Worm (Caenorhabditis elegans): ENCODE data around the gene sqv-1.
"Not testable (repeated sequence)": the region's sequence is repeated elsewhere in the genome, so short reads cannot be mapped to it uniquely, and the experiment has no call there.

The sqv-1 gene

DNA sequence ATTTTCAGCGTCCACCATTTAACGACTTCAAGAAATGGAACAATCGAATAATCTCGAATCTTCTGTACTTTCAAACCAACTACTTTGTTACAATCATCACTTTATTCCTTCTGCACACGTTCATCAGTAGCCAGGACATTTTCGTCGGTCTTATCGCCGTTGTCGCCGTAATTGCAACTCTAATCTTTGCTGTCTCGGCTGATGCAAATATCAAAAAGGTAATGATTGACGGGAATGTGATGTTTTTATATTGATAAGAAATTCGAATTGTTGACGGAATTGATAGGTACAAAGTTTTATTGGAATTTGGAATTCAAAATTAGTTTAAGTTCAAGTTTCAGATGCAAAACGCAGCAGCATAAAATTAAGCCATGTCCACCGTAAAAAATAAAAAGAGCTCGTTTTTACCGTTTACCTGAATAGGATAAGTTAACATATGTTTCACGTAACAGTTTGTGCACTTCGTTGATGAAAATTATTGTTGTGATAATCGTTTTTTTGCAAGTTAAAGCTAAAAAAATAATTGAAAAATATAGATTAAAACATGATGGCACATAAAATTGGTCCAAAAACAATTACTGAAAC lies 19.4 kb downstream of the sqv-1 start:
- TF ChIP-seq elt-2 (tag; optimal IDR thresholded peaks at IDR 0.05), result peak; percentile 87
- no peak for TF ChIP-seq eyg-1 (tag; optimal IDR thresholded peaks at IDR 0.05)

DNA sequence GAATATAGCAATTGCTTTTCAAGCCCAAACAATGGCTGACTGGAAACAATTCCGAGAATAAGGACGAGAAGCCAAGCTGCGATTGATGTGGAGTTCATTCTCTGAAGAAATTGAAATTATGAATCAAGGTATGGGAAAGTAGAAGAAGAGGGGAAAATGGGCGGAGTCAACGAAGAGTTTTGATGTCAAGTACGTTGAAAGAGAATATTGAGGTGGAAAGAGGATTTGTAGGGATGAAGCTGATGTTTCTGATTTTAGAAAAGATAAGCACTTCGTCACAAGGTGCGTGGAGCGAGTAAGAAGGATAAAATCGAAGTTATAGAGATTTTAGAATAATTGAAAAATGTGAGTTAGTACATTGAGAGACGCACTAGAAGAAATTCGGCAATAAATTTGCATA lies 21.8 kb downstream of the sqv-1 start, which contains the start of gene D2096.9:
Gene D2096.9, minus strand, starts transcription at position 101 of the 400 bp plus-strand sequence.
- TF ChIP-seq hlh-30 (tag; optimal IDR thresholded peaks at IDR 0.05; ENCODE audit: insufficient read depth) (no peak), ceh-31 (tag; optimal IDR thresholded peaks at IDR 0.05) (no peak), pat-9 (tag; optimal IDR thresholded peaks at IDR 0.05) (no peak), hlh-13 (GFP tag; optimal IDR thresholded peaks at IDR 0.05) (no peak), odd-2 (tag; optimal IDR thresholded peaks at IDR 0.05) (no peak), elt-4 (tag; optimal IDR thresholded peaks at IDR 0.05) (no peak), lin-11 (tag; optimal IDR thresholded peaks at IDR 0.05) (no peak), pax-1 (tag; optimal IDR thresholded peaks at IDR 0.05) (no peak), gmeb-2 (tag; optimal IDR thresholded peaks at IDR 0.05) (no peak)

DNA sequence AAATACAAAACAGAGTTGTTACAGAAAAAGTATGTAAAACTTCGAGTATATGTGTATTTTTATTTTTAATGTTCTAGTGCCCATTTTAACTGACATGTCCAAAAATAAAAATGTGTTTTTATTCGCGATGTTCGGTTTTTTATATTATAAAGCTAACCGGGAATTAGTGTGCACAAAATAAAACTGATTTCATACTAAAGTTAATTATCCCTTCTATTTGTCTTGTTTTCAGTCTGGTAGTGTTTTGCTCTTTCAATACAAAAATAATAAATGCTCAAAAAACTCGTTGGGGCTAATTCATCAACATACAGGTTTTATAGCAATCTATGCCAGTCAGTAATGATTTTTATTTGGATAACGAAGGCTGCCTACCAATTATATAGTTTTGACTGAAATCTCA lies 23.8 kb downstream of the sqv-1 start:
- TF ChIP-seq pat-9 (tag; optimal IDR thresholded peaks at IDR 0.05), result no peak
- no peak for TF ChIP-seq tbx-2 (tag; optimal IDR thresholded peaks at IDR 0.05)
- no peak for TF ChIP-seq pax-1 (tag; optimal IDR thresholded peaks at IDR 0.05)
- TF ChIP-seq eyg-1 (tag; optimal IDR thresholded peaks at IDR 0.05), result no peak

DNA sequence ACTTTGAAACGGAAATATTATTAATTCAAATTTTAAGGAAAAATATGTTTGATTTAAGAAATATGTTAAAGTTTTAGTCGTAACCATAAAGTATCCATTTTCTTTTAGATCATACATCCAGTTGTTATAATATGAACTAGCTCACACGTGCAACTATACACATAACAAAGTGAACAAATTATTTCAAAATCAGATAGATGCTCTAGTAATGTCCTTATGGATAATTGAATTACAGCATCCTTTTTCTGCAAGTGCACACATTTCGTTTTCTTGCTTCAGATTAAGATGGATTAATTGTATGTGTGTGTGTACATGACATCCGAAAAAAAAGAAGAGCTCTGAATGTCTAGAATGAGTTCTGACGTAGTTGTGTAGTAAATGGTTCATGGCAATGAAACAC lies 24.7 kb downstream of the sqv-1 start:
- TF ChIP-seq zip-5 (tag; optimal IDR thresholded peaks at IDR 0.05), result no peak
- TF ChIP-seq unc-42 (tag; optimal IDR thresholded peaks at IDR 0.05), result peak; percentile 45

DNA sequence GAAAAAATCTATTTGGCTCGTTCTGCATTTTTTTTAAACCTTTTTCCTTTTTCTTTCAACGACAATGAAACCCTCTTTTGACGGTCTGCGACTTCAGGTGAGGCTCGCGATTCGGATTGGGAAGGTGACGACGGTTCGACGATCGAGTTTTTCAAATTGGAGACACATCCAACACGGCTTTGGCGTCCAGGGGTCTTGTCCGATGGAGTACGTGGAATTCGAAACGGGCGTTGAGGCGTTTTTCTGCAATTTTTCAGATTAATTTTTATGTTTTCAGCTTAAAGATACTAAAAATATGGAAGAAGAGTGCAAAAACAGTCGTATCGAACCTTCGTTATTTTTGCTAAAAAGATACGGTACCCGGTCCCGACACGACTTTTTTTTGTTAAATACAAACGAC lies 28.2 kb downstream of the sqv-1 start, which contains the start of gene D2096.10:
Gene D2096.10, minus strand, starts transcription at position 101 of the 400 bp plus-strand sequence.
- not testable (repeated sequence) for TF ChIP-seq rnt-1 (tag; optimal IDR thresholded peaks at IDR 0.05); ceh-31 (tag; optimal IDR thresholded peaks at IDR 0.05); dmd-4 (tag; optimal IDR thresholded peaks at IDR 0.05; ENCODE audit: borderline replicate concordance)

DNA sequence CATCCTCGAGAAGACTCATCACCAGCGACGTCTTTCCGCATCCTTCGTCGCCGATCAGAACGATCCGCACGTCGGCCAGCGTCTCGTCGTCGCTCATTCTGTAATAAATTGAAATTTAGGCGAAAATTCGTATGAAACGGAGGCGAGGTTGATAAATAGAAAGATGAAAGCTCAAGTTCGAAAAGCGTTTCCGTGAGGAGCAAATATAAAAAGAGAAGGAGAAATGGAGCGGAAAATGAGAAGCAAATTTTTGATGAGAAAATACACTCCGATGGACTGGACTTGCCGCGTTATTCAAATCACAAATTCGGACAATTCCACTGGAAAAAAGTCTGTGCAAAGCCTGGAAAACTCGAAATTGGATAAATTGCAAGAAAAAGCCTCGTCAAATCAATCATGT lies 33.2 kb downstream of the sqv-1 start, which contains the start of gene D2096.11:
Gene D2096.11, minus strand, starts transcription at position 101 of the 400 bp plus-strand sequence.
- TF ChIP-seq tbx-7 (tag; optimal IDR thresholded peaks at IDR 0.05) (no peak), ceh-22 (tag; optimal IDR thresholded peaks at IDR 0.05) (no peak), lin-11 (tag; optimal IDR thresholded peaks at IDR 0.05) (no peak), ceh-24 (tag; optimal IDR thresholded peaks at IDR 0.05) (no peak), pax-1 (tag; optimal IDR thresholded peaks at IDR 0.05) (no peak), ceh-31 (tag; optimal IDR thresholded peaks at IDR 0.05) (no peak), tbx-2 (tag; optimal IDR thresholded peaks at IDR 0.05) (no peak), che-1 (tag; optimal IDR thresholded peaks at IDR 0.05) (no peak), ref-2 (tag; optimal IDR thresholded peaks at IDR 0.05) (no peak), F13H6.1 (tag; optimal IDR thresholded peaks at IDR 0.05) (no peak), fkh-10 (GFP tag; optimal IDR thresholded peaks at IDR 0.05) (no peak), eyg-1 (tag; optimal IDR thresholded peaks at IDR 0.05) (no peak), ceh-34 (tag; optimal IDR thresholded peaks at IDR 0.05) (no peak), ceh-30 (tag; optimal IDR thresholded peaks at IDR 0.05) (no peak), sox-2 (GFP tag; IDR thresholded peaks at IDR 0.05) (no peak), ceh-18 (tag; optimal IDR thresholded peaks at IDR 0.05) (no peak), npax-4 (tag; optimal IDR thresholded peaks at IDR 0.05) (no peak), hlh-8 (tag; optimal IDR thresholded peaks at IDR 0.05) (no peak), dve-1 (tag; optimal IDR thresholded peaks at IDR 0.05) (no peak)

DNA sequence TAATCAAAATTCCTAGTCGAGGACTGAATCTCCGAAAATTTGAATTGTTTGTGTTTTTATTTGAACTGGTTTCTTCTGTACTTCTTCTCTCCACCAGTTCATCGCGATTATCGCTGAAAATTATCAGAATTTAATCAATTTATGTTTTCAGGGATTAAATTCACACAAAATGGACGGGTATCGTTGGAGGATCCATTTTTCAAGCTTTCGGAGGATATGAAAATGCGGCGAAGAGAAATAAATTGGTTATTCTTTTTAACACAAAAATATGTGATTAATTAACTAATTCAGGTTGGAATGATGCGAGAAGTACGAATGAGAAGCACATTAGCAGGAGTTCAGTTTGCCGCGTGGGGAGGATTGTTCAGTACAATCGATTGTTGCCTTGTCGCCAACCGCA lies 35.4 kb downstream of the sqv-1 start, which contains the start of gene timm-17B.2:
Gene timm-17B.2, plus strand, starts transcription at position 301 of the 400 bp plus-strand sequence.
- TF ChIP-seq elt-4 (tag; optimal IDR thresholded peaks at IDR 0.05), result no peak
- TF ChIP-seq pat-9 (tag; optimal IDR thresholded peaks at IDR 0.05), result no peak
- TF ChIP-seq hlh-30 (tag; optimal IDR thresholded peaks at IDR 0.05; ENCODE audit: insufficient read depth), result no peak
- TF ChIP-seq hlh-8 (tag; optimal IDR thresholded peaks at IDR 0.05), result no peak
- TF ChIP-seq F13H6.1 (tag; optimal IDR thresholded peaks at IDR 0.05), result no peak
- TF ChIP-seq pros-1 (tag; optimal IDR thresholded peaks at IDR 0.05), result no peak
- TF ChIP-seq odd-2 (tag; optimal IDR thresholded peaks at IDR 0.05), result no peak
